Fruit fly (Drosophila melanogaster): ENCODE results near the gene CG4953.

dm6 chr2L:10230455-10230854 lies 36.0 kb upstream of the CG4953 start:
- TF ChIP-seq insv (optimal IDR thresholded peaks at IDR 0.05) = no peak
- no peak for TF ChIP-seq Myc (optimal IDR thresholded peaks at IDR 0.05)
- no peak for TF ChIP-seq Sin3A (optimal IDR thresholded peaks at IDR 0.05)

All from Kc167 (cell line).